Worm (Caenorhabditis elegans): Measurements from ENCODE around the gene str-190.

DNA sequence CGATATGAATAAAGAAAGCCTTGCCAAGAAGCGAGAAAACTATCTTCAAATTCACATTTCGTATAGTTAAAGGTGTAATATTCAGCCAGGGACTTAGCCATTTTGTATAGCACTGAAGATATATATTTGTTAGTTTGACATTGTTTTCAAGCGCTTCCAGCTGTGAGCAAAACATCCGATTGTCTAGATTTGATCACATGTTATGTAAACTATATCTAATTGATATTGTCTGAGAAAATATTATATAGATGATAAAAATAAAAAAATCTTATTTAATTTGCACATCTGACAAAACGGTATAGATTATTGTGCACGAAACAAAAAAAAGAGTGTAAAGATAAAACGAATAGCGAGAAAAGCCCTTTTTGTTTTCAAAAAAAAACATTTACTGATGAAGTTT is 13.6 kb downstream of the str-190 start, which contains the start of gene srh-89:
- TF ChIP-seq jun-1 (tag; optimal IDR thresholded peaks at IDR 0.05) (no peak), ceh-28 (tag; optimal IDR thresholded peaks at IDR 0.05) (no peak), zag-1 (tag; optimal IDR thresholded peaks at IDR 0.05) (no peak), nhr-28 (tag; optimal IDR thresholded peaks at IDR 0.05) (no peak), elt-1 (tag; optimal IDR thresholded peaks at IDR 0.05) (no peak), nhr-11 (tag; optimal IDR thresholded peaks at IDR 0.05) (no peak), nhr-237 (tag; optimal IDR thresholded peaks at IDR 0.05) (no peak)

Measured in whole organism, L3 larva.